Worm (Caenorhabditis elegans): ENCODE measurements around the gene kqt-2.

DNA sequence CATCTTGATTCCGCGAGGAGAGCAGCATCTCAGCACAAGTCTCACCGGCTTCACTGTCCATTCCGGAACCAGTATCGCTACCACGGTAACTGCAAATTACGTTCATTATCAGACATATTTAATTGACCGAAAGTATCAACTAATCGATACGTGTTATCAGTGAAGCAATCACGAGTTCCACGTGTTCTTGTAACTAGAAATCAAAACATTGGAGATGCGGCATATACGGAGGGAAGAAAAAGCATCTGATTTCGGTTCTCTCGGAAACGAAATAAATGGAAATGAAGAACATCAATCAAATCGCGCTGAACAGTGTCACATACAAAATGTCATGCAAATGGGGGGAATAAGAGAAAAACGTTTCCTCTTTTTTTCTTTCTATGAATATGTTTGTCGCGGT lies 53.0 kb downstream of the kqt-2 start:
- no peak for TF ChIP-seq unc-62 (GFP tag; optimal IDR thresholded peaks at IDR 0.05)
- TF ChIP-seq Y116A8C.19 (tag; optimal IDR thresholded peaks at IDR 0.05; ENCODE audit: borderline replicate concordance): no peak
- no peak for TF ChIP-seq ama-1 (optimal IDR thresholded peaks at IDR 0.05)
- no peak for TF ChIP-seq jun-1 (tag; optimal IDR thresholded peaks at IDR 0.05)
- no peak for TF ChIP-seq pag-3 (tag; optimal IDR thresholded peaks at IDR 0.05; ENCODE audit: borderline replicate concordance, insufficient read depth)
- no peak for TF ChIP-seq lin-15B (tag; optimal IDR thresholded peaks at IDR 0.05)
- TF ChIP-seq lin-39 (tag; optimal IDR thresholded peaks at IDR 0.05): no peak
- no peak for TF ChIP-seq efl-1 (optimal IDR thresholded peaks at IDR 0.05)
- no peak for TF ChIP-seq efl-1 (GFP tag; optimal IDR thresholded peaks at IDR 0.05 in 1 of 2)
- no peak for TF ChIP-seq nhr-85 (tag)
- no peak for TF ChIP-seq unc-130 (tag; optimal IDR thresholded peaks at IDR 0.05)
- no peak for TF ChIP-seq ztf-11 (tag; optimal IDR thresholded peaks at IDR 0.05)

Data from whole organism, L1 larva.